Fruit fly (Drosophila melanogaster) whole organism, adult: ENCODE data around the gene mio.

Source experiments
- Hr96 ChIP-seq: fragments of 200-800 bp; sonication (Bioruptor generic); optimal IDR thresholded peaks from 2 replicates; lab custom pipeline; 2016; ENCODE audit warnings: missing biosample characterization, missing genetic modification characterization
- tj ChIP-seq: fragments of 200-800 bp; sonication (Bioruptor generic); optimal IDR thresholded peaks from 3 replicates; lab custom pipeline; 2017; ENCODE audit warnings: missing biosample characterization, mild to moderate bottlenecking, missing genetic modification characterization, moderate library complexity

- TF ChIP-seq Hr96 (GFP tag; lab: Kevin White, UChicago) (no peak), tj (GFP tag; lab: Kevin White, UChicago) (no peak)
Observed at dm6 chr2L:2238151-2238550, 21.1 kb downstream of the mio start, which contains the start of gene Tengl3.
